Worm (Caenorhabditis elegans) whole organism, mixed stage, embryonic: Measurements from ENCODE around the gene srx-95.

Source experiments
- M03D4.4 ChIP-seq: sonication (generic microtip); optimal IDR thresholded peaks from 2 replicates; lab custom pipeline; 2017; ENCODE audit warnings: mild to moderate bottlenecking, missing genetic modification characterization, missing compliant biosample characterization
- bed-3 ChIP-seq: fragments of 200-800 bp; sonication (Bioruptor generic); optimal IDR thresholded peaks from 3 replicates; lab custom pipeline; 2018; ENCODE audit warnings: mild to moderate bottlenecking, missing genetic modification characterization, moderate library complexity, missing compliant biosample characterization
- blmp-1 ChIP-seq: fragments of 150-350 bp; optimal IDR thresholded peaks from 2 replicates; lab custom pipeline; 2014; ENCODE audit warnings: missing biosample characterization, missing genetic modification characterization
- ceh-39 ChIP-seq: fragments of 150-350 bp; optimal IDR thresholded peaks from 2 replicates; lab custom pipeline; 2014; ENCODE audit warnings: missing biosample characterization, missing genetic modification characterization
- ceh-43 ChIP-seq: fragments of 200-800 bp; sonication (Bioruptor generic); optimal IDR thresholded peaks from 2 replicates; lab custom pipeline; 2018; ENCODE audit warnings: mild to moderate bottlenecking, missing genetic modification characterization, moderate library complexity, missing compliant biosample characterization
- ceh-83 ChIP-seq: fragments of 200-800 bp; sonication (Bioruptor generic); optimal IDR thresholded peaks from 2 replicates; lab custom pipeline; 2018; ENCODE audit warnings: mild to moderate bottlenecking, missing genetic modification characterization, missing compliant biosample characterization
- ces-1 ChIP-seq: fragments of 150-350 bp; optimal IDR thresholded peaks from 2 replicates; lab custom pipeline; 2014; ENCODE audit warnings: missing biosample characterization, missing genetic modification reagents, missing genetic modification characterization
- cnd-1 ChIP-seq: fragments of 200-800 bp; sonication (Bioruptor generic); optimal IDR thresholded peaks from 2 replicates; lab custom pipeline; 2018; ENCODE audit warnings: mild to moderate bottlenecking, missing genetic modification characterization, missing compliant biosample characterization
- drap-1 ChIP-seq: fragments of 200-800 bp; sonication (Bioruptor generic); optimal IDR thresholded peaks from 3 replicates; lab custom pipeline; 2018; ENCODE audit warnings: mild to moderate bottlenecking, missing genetic modification characterization, missing compliant biosample characterization
- elt-1 ChIP-seq: sonication (generic microtip); optimal IDR thresholded peaks from 2 replicates; lab custom pipeline; 2017; ENCODE audit warnings: missing genetic modification characterization, mild to moderate bottlenecking, missing compliant biosample characterization, antibody characterized with exemption, moderate library complexity, borderline replicate concordance; ENCODE audit not compliant: insufficient read depth
- elt-3 ChIP-seq: fragments of 150-350 bp; optimal IDR thresholded peaks from 2 replicates; lab custom pipeline; 2014; ENCODE audit warnings: missing biosample characterization, missing genetic modification characterization
- flh-1 ChIP-seq: fragments of 200-800 bp; sonication (Bioruptor generic); optimal IDR thresholded peaks from 2 replicates; lab custom pipeline; 2018; ENCODE audit warnings: mild to moderate bottlenecking, missing genetic modification characterization, moderate library complexity, missing compliant biosample characterization
- ham-2 ChIP-seq: fragments of 200-800 bp; sonication (Bioruptor generic); optimal IDR thresholded peaks from 2 replicates; lab custom pipeline; 2018; ENCODE audit warnings: mild to moderate bottlenecking, missing genetic modification characterization, missing compliant biosample characterization
- hlh-1 ChIP-seq: fragments of 150-350 bp; optimal IDR thresholded peaks from 2 replicates; lab custom pipeline; 2014; ENCODE audit warnings: missing biosample characterization, missing genetic modification reagents, missing genetic modification characterization
- lin-13 ChIP-seq: fragments of 150-350 bp; optimal IDR thresholded peaks from 2 replicates; lab custom pipeline; 2014; ENCODE audit warnings: missing biosample characterization, missing genetic modification characterization
- lin-32 ChIP-seq: fragments of 200-800 bp; sonication (Bioruptor generic); optimal IDR thresholded peaks from 2 replicates; lab custom pipeline; 2018; ENCODE audit warnings: mild to moderate bottlenecking, missing genetic modification characterization, missing compliant biosample characterization
- lsy-2 ChIP-seq: fragments of 150-350 bp; optimal IDR thresholded peaks from 2 replicates; lab custom pipeline; 2014; ENCODE audit warnings: missing biosample characterization, missing genetic modification characterization
- mab-5 ChIP-seq: fragments of 150-350 bp; optimal IDR thresholded peaks from 2 replicates; lab custom pipeline; 2014; ENCODE audit warnings: missing biosample characterization, missing genetic modification characterization
- mep-1 ChIP-seq: fragments of 150-350 bp; optimal IDR thresholded peaks from 2 replicates; lab custom pipeline; 2017; ENCODE audit warnings: missing biosample characterization, missing genetic modification reagents, missing genetic modification characterization, inconsistent platforms
- mls-2 ChIP-seq: sonication (generic microtip); optimal IDR thresholded peaks from 2 replicates; lab custom pipeline; 2016; ENCODE audit warnings: mild to moderate bottlenecking, missing genetic modification characterization, moderate library complexity, missing compliant biosample characterization
- nhr-12 ChIP-seq: fragments of 150-350 bp; optimal IDR thresholded peaks from 2 replicates; lab custom pipeline; 2014; ENCODE audit warnings: missing biosample characterization, missing genetic modification characterization
- nhr-2 ChIP-seq: fragments of 150-350 bp; optimal IDR thresholded peaks from 2 replicates; lab custom pipeline; 2014; ENCODE audit warnings: missing biosample characterization, missing genetic modification characterization
- nhr-237 ChIP-seq: fragments of 150-350 bp; optimal IDR thresholded peaks from 2 replicates; lab custom pipeline; 2014; ENCODE audit warnings: missing biosample characterization, missing genetic modification characterization
- nhr-28 ChIP-seq: fragments of 150-350 bp; optimal IDR thresholded peaks from 2 replicates; lab custom pipeline; 2014; ENCODE audit warnings: missing biosample characterization, missing genetic modification characterization
- nhr-76 ChIP-seq: sonication (generic microtip); optimal IDR thresholded peaks from 2 replicates; lab custom pipeline; 2017; ENCODE audit warnings: missing biosample characterization, missing genetic modification characterization
- pha-4 ChIP-seq: fragments of 150-350 bp; optimal IDR thresholded peaks from 2 replicates; lab custom pipeline; 2018; ENCODE audit warnings: missing biosample characterization, missing genetic modification reagents, missing genetic modification characterization
- sem-2 ChIP-seq: fragments of 200-800 bp; sonication (Bioruptor generic); optimal IDR thresholded peaks from 2 replicates; lab custom pipeline; 2018; ENCODE audit warnings: mild to moderate bottlenecking, missing genetic modification characterization, missing compliant biosample characterization
- snpc-4 ChIP-seq: fragments of 150-350 bp; optimal IDR thresholded peaks from 2 replicates; lab custom pipeline; 2014; ENCODE audit warnings: missing biosample characterization, missing genetic modification characterization
- sptf-1 ChIP-seq: sonication (generic microtip); optimal IDR thresholded peaks from 2 replicates; lab custom pipeline; 2017; ENCODE audit warnings: mild to moderate bottlenecking, missing genetic modification characterization, moderate library complexity, missing compliant biosample characterization
- tbx-8 ChIP-seq: fragments of 200-800 bp; sonication (Bioruptor generic); optimal IDR thresholded peaks from 2 replicates; lab custom pipeline; 2018; ENCODE audit warnings: mild to moderate bottlenecking, missing genetic modification characterization, moderate library complexity, missing compliant biosample characterization
- unc-120 ChIP-seq: sonication (generic microtip); optimal IDR thresholded peaks from 2 replicates; lab custom pipeline; 2017; ENCODE audit warnings: missing genetic modification characterization, missing compliant biosample characterization; ENCODE audit not compliant: poor library complexity, severe bottlenecking
- unc-39 ChIP-seq: fragments of 150-350 bp; optimal IDR thresholded peaks from 2 replicates; lab custom pipeline; 2014; ENCODE audit warnings: missing biosample characterization, missing genetic modification characterization
- unc-62 ChIP-seq: fragments of 150-350 bp; optimal IDR thresholded peaks from 2 replicates; lab custom pipeline; 2014; ENCODE audit warnings: missing biosample characterization, missing genetic modification reagents, missing genetic modification characterization
- zip-8 ChIP-seq: fragments of 150-350 bp; optimal IDR thresholded peaks from 2 replicates; lab custom pipeline; 2014; ENCODE audit warnings: missing biosample characterization, missing genetic modification characterization
- ztf-11 ChIP-seq: fragments of 150-350 bp; optimal IDR thresholded peaks from 2 replicates; lab custom pipeline; 2014; ENCODE audit warnings: missing biosample characterization, missing genetic modification characterization

The srx-95 gene

DNA sequence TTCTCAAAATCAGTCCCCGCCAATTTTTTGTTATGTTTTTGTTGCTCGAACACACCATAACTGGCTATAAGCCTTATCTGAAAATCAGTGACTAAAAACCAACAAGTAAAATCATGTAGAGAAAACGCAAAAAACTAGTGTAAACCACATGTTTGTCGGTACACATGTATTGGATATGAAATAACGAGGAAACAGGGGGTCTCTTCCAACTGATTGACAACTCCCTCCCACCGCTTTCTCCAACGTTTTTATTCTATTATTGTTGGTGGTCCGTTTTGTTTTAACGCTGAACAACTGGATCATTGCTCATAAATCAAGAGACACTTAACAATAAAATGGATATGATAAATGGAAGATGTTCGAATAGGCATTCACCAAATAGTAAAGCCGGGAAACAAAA lies 27.8 kb downstream of the srx-95 start:
- no peak for TF ChIP-seq nhr-76 (tag; lab: Kevin White, UChicago)
- no peak for TF ChIP-seq sptf-1 (tag; lab: Kevin White, UChicago)
- peak; percentile 61 for TF ChIP-seq unc-62 (GFP tag; lab: Kevin White, UChicago)
- peak; percentile 11 for TF ChIP-seq ces-1
- TF ChIP-seq, all 35 proteins: peak for 2

- TF ChIP-seq bed-3 (GFP tag; lab: Kevin White, UChicago) (peak; percentile 34), ham-2 (GFP tag; lab: Kevin White, UChicago) (no peak), lin-32 (GFP tag; lab: Kevin White, UChicago) (no peak), mep-1 (tag; lab: Kevin White, UChicago) (peak; percentile 5), pha-4 (tag; lab: Kevin White, UChicago) (no peak), sem-2 (GFP tag; lab: Kevin White, UChicago) (no peak), mls-2 (no peak), nhr-28 (tag; lab: Kevin White, UChicago) (no peak), ceh-83 (GFP tag; lab: Kevin White, UChicago) (no peak), elt-1 (tag; lab: Kevin White, UChicago) (no peak), sptf-1 (tag; lab: Kevin White, UChicago) (peak; percentile 42), unc-120 (tag; lab: Kevin White, UChicago) (peak; percentile 41), blmp-1 (tag; lab: Kevin White, UChicago) (no peak), nhr-12 (tag; lab: Kevin White, UChicago) (no peak), zip-8 (tag; lab: Kevin White, UChicago) (no peak), drap-1 (peak; percentile 30), mab-5 (no peak), ztf-11 (no peak), unc-62 (GFP tag; lab: Kevin White, UChicago) (no peak), nhr-237 (tag; lab: Kevin White, UChicago) (no peak), tbx-8 (GFP tag; lab: Kevin White, UChicago) (no peak), M03D4.4 (peak; percentile 52), nhr-2 (tag; lab: Kevin White, UChicago) (no peak), ceh-43 (GFP tag; lab: Kevin White, UChicago) (no peak), snpc-4 (tag; lab: Kevin White, UChicago) (no peak), lsy-2 (no peak), ceh-39 (tag; lab: Kevin White, UChicago) (no peak), unc-39 (peak; percentile 48), ces-1 (no peak), lin-13 (tag; lab: Kevin White, UChicago) (no peak)
Measured at ce11 chrII:6721581-6721980, 33.0 kb downstream of the srx-95 start.

- TF ChIP-seq nhr-28 (tag; lab: Kevin White, UChicago) (no peak), ztf-11 (no peak), unc-62 (GFP tag; lab: Kevin White, UChicago) (no peak), flh-1 (no peak), cnd-1 (tag; lab: Kevin White, UChicago) (no peak), bed-3 (GFP tag; lab: Kevin White, UChicago) (no peak), hlh-1 (tag; lab: Kevin White, UChicago) (no peak), sem-2 (GFP tag; lab: Kevin White, UChicago) (no peak), ceh-83 (GFP tag; lab: Kevin White, UChicago) (no peak), elt-3 (tag; lab: Kevin White, UChicago) (no peak)
Measured at ce11 chrII:6718221-6718620, 36.4 kb downstream of the srx-95 start, which contains the start of gene tsp-10. Gene tsp-10, plus strand, starts transcription at chrII:6718586.

DNA sequence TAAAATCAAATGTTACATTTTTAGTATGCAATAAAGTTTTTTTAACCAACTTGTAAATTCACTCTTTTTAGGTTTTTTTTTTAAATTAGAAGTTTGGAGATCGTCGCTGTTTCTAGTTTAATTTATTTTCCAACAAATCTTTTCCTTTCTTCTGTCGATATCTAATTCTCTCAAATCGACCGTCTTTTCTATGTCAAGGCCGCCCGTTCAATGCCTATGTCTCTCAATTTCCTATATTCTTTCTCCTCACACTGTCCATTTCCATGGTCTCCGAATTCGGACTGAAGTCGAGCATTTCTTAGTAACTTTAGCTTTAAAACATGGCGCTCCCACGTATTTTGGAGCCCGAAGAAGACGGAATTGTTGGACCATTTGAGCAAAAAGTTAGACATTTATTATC lies 37.9 kb downstream of the srx-95 start, which contains the start of the genes T14B4.5 and T14B4.20:
T14B4.5 (plus strand) TSS at position 226 of the 400 bp plus-strand sequence.
T14B4.20 (plus strand) TSS at position 264 of the 400 bp plus-strand sequence.
- TF ChIP-seq snpc-4 (tag; lab: Kevin White, UChicago) (no peak), bed-3 (GFP tag; lab: Kevin White, UChicago) (no peak), blmp-1 (tag; lab: Kevin White, UChicago) (no peak), mls-2 (no peak), ces-1 (no peak), nhr-28 (tag; lab: Kevin White, UChicago) (no peak), flh-1 (no peak), hlh-1 (tag; lab: Kevin White, UChicago) (no peak), lin-32 (GFP tag; lab: Kevin White, UChicago) (no peak), sptf-1 (tag; lab: Kevin White, UChicago) (no peak), nhr-12 (tag; lab: Kevin White, UChicago) (no peak)
